Fruit fly (Drosophila melanogaster): ENCODE data around the gene CG6048.

dm6 chrX:5987362-5987761, 35.0 kb downstream of the CG6048 start:
- no peak for TF ChIP-seq CG9948 (tag; optimal IDR thresholded peaks at IDR 0.05)
- TF ChIP-seq CG13204 (GFP tag; optimal IDR thresholded peaks at IDR 0.05): no peak
- no peak for TF ChIP-seq CG32121 (GFP tag; IDR thresholded peaks at IDR 0.05)
- TF ChIP-seq Snoo (tag; optimal IDR thresholded peaks at IDR 0.05): no peak
- TF ChIP-seq Ets98B (GFP tag; IDR thresholded peaks at IDR 0.05): no peak
- no peak for TF ChIP-seq CG15710 (tag; optimal IDR thresholded peaks at IDR 0.05)
- no peak for TF ChIP-seq fd96Ca (GFP tag; IDR thresholded peaks at IDR 0.05)
- no peak for TF ChIP-seq CG8159 (tag; optimal IDR thresholded peaks at IDR 0.05)
- no peak for TF ChIP-seq CG10348 (GFP tag; IDR thresholded peaks at IDR 0.05)
- TF ChIP-seq Pif1A (GFP tag; optimal IDR thresholded peaks at IDR 0.05): no peak
- TF ChIP-seq Pif1B (GFP tag; optimal IDR thresholded peaks at IDR 0.05): no peak
- TF ChIP-seq CG14655 (GFP tag; optimal IDR thresholded peaks at IDR 0.05): no peak
- no peak for TF ChIP-seq CG34367 (tag; optimal IDR thresholded peaks at IDR 0.05)

Data from whole organism, pupa.